Worm (Caenorhabditis elegans) whole organism, L2 larva: Measurements from ENCODE around the gene T03F6.4.

ENCODE experiments used
- C34F6.9 ChIP-seq: fragments of 150-350 bp; optimal IDR thresholded peaks from 2 replicates; lab custom pipeline; 2014; ENCODE audit warnings: missing biosample characterization, missing genetic modification characterization
- F13H6.1 ChIP-seq: sonication (generic microtip); optimal IDR thresholded peaks from 2 replicates; lab custom pipeline; 2016; ENCODE audit warnings: missing genetic modification characterization, missing compliant biosample characterization
- R02D3.7 ChIP-seq: fragments of 150-350 bp; optimal IDR thresholded peaks from 2 replicates; lab custom pipeline; 2014; ENCODE audit warnings: missing biosample characterization, missing genetic modification characterization
- Y55F3AM.14 ChIP-seq: fragments of 200-800 bp; sonication (Bioruptor generic); optimal IDR thresholded peaks from 2 replicates; lab custom pipeline; 2018; ENCODE audit warnings: mild to moderate bottlenecking, missing genetic modification characterization, missing compliant biosample characterization
- ZK546.5 ChIP-seq: sonication (generic microtip); optimal IDR thresholded peaks from 2 replicates; lab custom pipeline; 2017; ENCODE audit warnings: missing biosample characterization, missing genetic modification characterization
- ama-1 ChIP-seq: fragments of 150-350 bp; optimal IDR thresholded peaks from 2 replicates; lab custom pipeline; 2018; ENCODE audit warnings: inconsistent platforms
- blmp-1 ChIP-seq: sonication (generic microtip); optimal IDR thresholded peaks from 2 replicates; lab custom pipeline; 2017; ENCODE audit warnings: missing genetic modification characterization, mild to moderate bottlenecking, missing compliant biosample characterization, antibody characterized with exemption, moderate library complexity; ENCODE audit not compliant: insufficient read depth
- ceh-16 ChIP-seq: fragments of 150-350 bp; optimal IDR thresholded peaks from 2 replicates; lab custom pipeline; 2014; ENCODE audit warnings: missing biosample characterization, missing genetic modification characterization
- ceh-82 ChIP-seq: fragments of 150-350 bp; optimal IDR thresholded peaks from 2 replicates; lab custom pipeline; 2014; ENCODE audit warnings: missing biosample characterization, missing genetic modification characterization
- crh-2 ChIP-seq: sonication (generic microtip); optimal IDR thresholded peaks from 2 replicates; lab custom pipeline; 2017; ENCODE audit warnings: missing biosample characterization, missing genetic modification characterization
- elt-1 ChIP-seq: fragments of 150-350 bp; optimal IDR thresholded peaks from 2 replicates; lab custom pipeline; 2014; ENCODE audit warnings: missing biosample characterization, missing genetic modification characterization
- elt-3 ChIP-seq: sonication (generic microtip); optimal IDR thresholded peaks from 2 replicates; lab custom pipeline; 2017; ENCODE audit warnings: missing biosample characterization, missing genetic modification characterization
- fos-1 ChIP-seq: fragments of 150-350 bp; optimal IDR thresholded peaks from 2 replicates; lab custom pipeline; 2014; ENCODE audit warnings: missing biosample characterization, missing genetic modification characterization
- gmeb-1 ChIP-seq: fragments of 150-350 bp; optimal IDR thresholded peaks from 2 replicates; lab custom pipeline; 2014; ENCODE audit warnings: missing biosample characterization, missing genetic modification characterization
- lin-13 ChIP-seq: fragments of 150-350 bp; optimal IDR thresholded peaks from 2 replicates; lab custom pipeline; 2014; ENCODE audit warnings: missing biosample characterization, missing genetic modification reagents, missing genetic modification characterization
- lin-39 ChIP-seq: fragments of 150-350 bp; optimal IDR thresholded peaks from 2 replicates; lab custom pipeline; 2014; ENCODE audit warnings: missing biosample characterization, missing genetic modification reagents, missing genetic modification characterization
- lsy-2 ChIP-seq, 2 experiments: fragments of 150-350 bp in 1 of 2; sonication (generic microtip) in 1 of 2; optimal IDR thresholded peaks; 2 replicates each; lab custom pipeline; 2014 to 2017; ENCODE audit warnings: missing biosample characterization in 2 of 2, missing genetic modification characterization in 2 of 2
- mab-5 ChIP-seq: fragments of 150-350 bp; optimal IDR thresholded peaks from 2 replicates; lab custom pipeline; 2014; ENCODE audit warnings: missing biosample characterization, missing genetic modification characterization
- mdl-1 ChIP-seq, 2 experiments: fragments of 150-350 bp in 1 of 2; sonication (generic microtip) in 1 of 2; optimal IDR thresholded peaks; 2 replicates each; lab custom pipeline; 2017; ENCODE audit warnings: missing biosample characterization in 2 of 2, missing genetic modification characterization in 2 of 2
- nhr-10 ChIP-seq: sonication (generic microtip); optimal IDR thresholded peaks from 2 replicates; lab custom pipeline; 2017; ENCODE audit warnings: missing biosample characterization, missing genetic modification characterization
- nhr-11 ChIP-seq: fragments of 150-350 bp; optimal IDR thresholded peaks from 2 replicates; lab custom pipeline; 2014; ENCODE audit warnings: missing biosample characterization, missing genetic modification characterization
- nhr-12 ChIP-seq: fragments of 150-350 bp; optimal IDR thresholded peaks from 2 replicates; lab custom pipeline; 2014; ENCODE audit warnings: missing biosample characterization, missing genetic modification characterization
- nhr-129 ChIP-seq: fragments of 150-350 bp; optimal IDR thresholded peaks from 2 replicates; lab custom pipeline; 2014; ENCODE audit warnings: missing biosample characterization, missing genetic modification characterization
- nhr-21 ChIP-seq: fragments of 150-350 bp; optimal IDR thresholded peaks from 2 replicates; lab custom pipeline; 2014; ENCODE audit warnings: missing biosample characterization, missing genetic modification characterization
- nhr-23 ChIP-seq: fragments of 150-350 bp; optimal IDR thresholded peaks from 2 replicates; lab custom pipeline; 2014; ENCODE audit warnings: missing biosample characterization, missing genetic modification reagents, missing genetic modification characterization
- nhr-237 ChIP-seq: fragments of 150-350 bp; optimal IDR thresholded peaks from 2 replicates; lab custom pipeline; 2014; ENCODE audit warnings: missing biosample characterization, missing genetic modification characterization
- nhr-25 ChIP-seq: fragments of 150-350 bp; sonication (generic microtip); optimal IDR thresholded peaks from 3 replicates; lab custom pipeline; 2014; ENCODE audit warnings: missing biosample characterization, missing genetic modification characterization
- nhr-6 ChIP-seq: fragments of 150-350 bp; optimal IDR thresholded peaks from 2 replicates; lab custom pipeline; 2014; ENCODE audit warnings: missing biosample characterization, missing genetic modification characterization
- nhr-77 ChIP-seq: fragments of 150-350 bp; optimal IDR thresholded peaks from 2 replicates; lab custom pipeline; 2014; ENCODE audit warnings: missing biosample characterization, missing genetic modification characterization
- peb-1 ChIP-seq: fragments of 150-350 bp; optimal IDR thresholded peaks from 2 replicates; lab custom pipeline; 2014; ENCODE audit warnings: missing biosample characterization, missing genetic modification characterization
- sem-4 ChIP-seq: fragments of 150-350 bp; optimal IDR thresholded peaks from 2 replicates; lab custom pipeline; 2014; ENCODE audit warnings: missing biosample characterization, missing genetic modification reagents, missing genetic modification characterization
- skn-1 ChIP-seq: sonication (generic microtip); optimal IDR thresholded peaks from 2 replicates; lab custom pipeline; 2017; ENCODE audit warnings: missing biosample characterization, missing genetic modification characterization
- sma-3 ChIP-seq: sonication (generic microtip); optimal IDR thresholded peaks from 2 replicates; lab custom pipeline; 2016; ENCODE audit warnings: missing genetic modification reagents, missing genetic modification characterization, missing compliant biosample characterization
- sma-9 ChIP-seq, 2 experiments: fragments of 150-350 bp in 1 of 2; sonication (generic microtip) in 1 of 2; optimal IDR thresholded peaks; 2 replicates each; lab custom pipeline; 2014 to 2016; ENCODE audit warnings: missing genetic modification characterization in 2 of 2, mild to moderate bottlenecking in 1 of 2, missing biosample characterization in 1 of 2, missing compliant biosample characterization in 1 of 2, missing genetic modification reagents in 1 of 2, moderate library complexity in 1 of 2
- snpc-4 ChIP-seq: fragments of 150-350 bp; optimal IDR thresholded peaks from 2 replicates; lab custom pipeline; 2014; ENCODE audit warnings: missing biosample characterization, missing genetic modification characterization
- unc-39 ChIP-seq: fragments of 150-350 bp; optimal IDR thresholded peaks from 2 replicates; lab custom pipeline; 2014; ENCODE audit warnings: missing biosample characterization, missing genetic modification characterization
- unc-55 ChIP-seq: fragments of 150-350 bp; sonication (generic microtip); optimal IDR thresholded peaks from 3 replicates; lab custom pipeline; 2014; ENCODE audit warnings: missing biosample characterization, missing genetic modification reagents, missing genetic modification characterization
- unc-62 ChIP-seq: fragments of 150-350 bp; optimal IDR thresholded peaks from 2 replicates; lab custom pipeline; 2014; ENCODE audit warnings: missing biosample characterization, missing genetic modification reagents, missing genetic modification characterization
- zag-1 ChIP-seq: fragments of 150-350 bp; optimal IDR thresholded peaks from 2 replicates; lab custom pipeline; 2014; ENCODE audit warnings: missing biosample characterization, missing genetic modification characterization
- ztf-1 ChIP-seq: fragments of 200-800 bp; sonication (Bioruptor generic); conservative IDR thresholded peaks from 2 replicates; pipeline ENCODE4 v1.3.6; 2022; ENCODE audit warnings: missing genetic modification characterization, missing compliant biosample characterization
- ztf-4 ChIP-seq: fragments of 150-350 bp; optimal IDR thresholded peaks from 2 replicates; lab custom pipeline; 2014; ENCODE audit warnings: missing biosample characterization, missing genetic modification characterization

T03F6.4 gene

DNA sequence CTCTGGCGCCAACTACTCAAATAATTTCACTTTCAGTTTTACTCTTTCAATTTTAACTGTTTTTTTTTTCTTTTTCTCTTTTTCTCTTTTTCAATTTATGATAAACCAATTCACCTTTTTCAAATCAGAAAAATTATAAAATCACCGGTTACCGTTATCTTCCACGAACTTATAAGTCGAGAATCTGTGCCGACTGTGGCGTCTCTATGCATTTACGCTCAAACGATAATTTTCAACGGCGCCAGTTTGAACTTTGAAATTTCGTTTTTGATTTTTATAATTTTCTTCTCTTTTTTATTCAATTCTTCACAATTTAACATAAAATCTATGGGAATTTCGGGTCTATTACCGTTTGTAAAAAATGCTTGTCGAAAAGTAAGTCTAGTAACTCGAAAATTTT, 37.5 kb downstream of the T03F6.4 start, which contains the start of gene exo-1:
exo-1 (plus strand) TSS at position 101 of the 400 bp plus-strand sequence.
- TF ChIP-seq nhr-21 (no peak), peb-1 (tag; lab: Kevin White, UChicago) (no peak), zag-1 (tag; lab: Kevin White, UChicago) (peak; percentile 1), blmp-1 (peak; percentile 21), nhr-6 (no peak), lin-13 (GFP tag; lab: Kevin White, UChicago) (peak; percentile 75), mdl-1 (tag; optimal IDR thresholded peaks at IDR 0.05; lab: Kevin White, UChicago) (no peak), lsy-2 (tag; optimal IDR thresholded peaks at IDR 0.05; lab: Kevin White, UChicago) (peak in 1 of 2 experiments; percentile 77), C34F6.9 (tag; lab: Kevin White, UChicago) (peak; percentile 41), sma-9 (GFP tag; optimal IDR thresholded peaks at IDR 0.05; lab: Kevin White, UChicago) (peak; percentile 26), sma-9 (tag; optimal IDR thresholded peaks at IDR 0.05; lab: Kevin White, UChicago) (no peak), sem-4 (tag; lab: Kevin White, UChicago) (no peak), nhr-23 (tag; lab: Kevin White, UChicago) (no peak), unc-55 (peak; percentile 87), nhr-129 (tag; lab: Kevin White, UChicago) (peak; percentile 70), ama-1 (no peak), F13H6.1 (tag; lab: Kevin White, UChicago) (no peak), ztf-4 (tag; lab: Kevin White, UChicago) (no peak), lin-39 (no peak), elt-1 (tag; lab: Kevin White, UChicago) (no peak), crh-2 (peak; percentile 66), fos-1 (tag; lab: Kevin White, UChicago) (peak; percentile 63), Y55F3AM.14 (no peak), skn-1 (tag; lab: Kevin White, UChicago) (no peak), ZK546.5 (no peak), nhr-12 (no peak), sma-3 (peak; percentile 70), nhr-237 (no peak), snpc-4 (tag; lab: Kevin White, UChicago) (peak; percentile 53), unc-62 (GFP tag; lab: Kevin White, UChicago) (no peak), nhr-25 (tag; lab: Kevin White, UChicago) (peak; percentile 63), ceh-16 (tag; lab: Kevin White, UChicago) (no peak), gmeb-1 (tag; lab: Kevin White, UChicago) (peak; percentile 91), unc-39 (no peak), R02D3.7 (tag; lab: Kevin White, UChicago) (no peak), ztf-1 (GFP tag; lab: Robert Waterston, UW) (no peak)

DNA sequence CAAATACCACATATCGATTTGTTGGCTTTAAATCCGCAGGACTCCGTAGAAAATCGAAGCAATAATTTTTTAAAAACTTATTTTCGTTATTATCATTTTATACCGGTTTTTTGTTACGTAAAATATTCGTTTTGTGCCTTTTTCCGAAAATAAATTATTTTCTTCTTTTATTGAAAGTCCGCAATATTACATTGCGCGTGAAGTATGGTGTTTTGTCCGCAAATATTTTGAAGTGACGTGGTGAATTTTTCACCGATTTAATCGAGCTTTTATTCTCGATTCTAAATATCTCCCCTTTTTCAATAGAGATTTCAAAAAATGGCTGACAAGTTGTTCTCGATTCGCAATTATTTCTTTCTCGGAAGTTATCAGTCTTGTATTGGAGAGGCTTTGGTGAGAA, 40.1 kb downstream of the T03F6.4 start, which contains the start of gene cope-1:
cope-1 (plus strand) TSS at position 229 of the 400 bp plus-strand sequence.
- TF ChIP-seq ceh-82 (no peak), ztf-1 (GFP tag; lab: Robert Waterston, UW) (no peak), crh-2 (peak; percentile 75), C34F6.9 (tag; lab: Kevin White, UChicago) (peak; percentile 51), unc-55 (peak; percentile 25), zag-1 (tag; lab: Kevin White, UChicago) (no peak), gmeb-1 (tag; lab: Kevin White, UChicago) (peak; percentile 56), sma-3 (no peak), ZK546.5 (no peak), Y55F3AM.14 (no peak), elt-1 (tag; lab: Kevin White, UChicago) (no peak), fos-1 (tag; lab: Kevin White, UChicago) (no peak), nhr-10 (tag; lab: Kevin White, UChicago) (no peak), mab-5 (tag; lab: Kevin White, UChicago) (no peak), nhr-77 (tag; lab: Kevin White, UChicago) (no peak), nhr-21 (no peak), lin-13 (GFP tag; lab: Kevin White, UChicago) (no peak), blmp-1 (no peak), lsy-2 (tag; optimal IDR thresholded peaks at IDR 0.05; lab: Kevin White, UChicago) (peak in 1 of 2 experiments; percentile 62), unc-62 (GFP tag; lab: Kevin White, UChicago) (no peak), elt-3 (no peak), nhr-129 (tag; lab: Kevin White, UChicago) (no peak), ama-1 (no peak), ceh-16 (tag; lab: Kevin White, UChicago) (no peak), sma-9 (GFP tag; optimal IDR thresholded peaks at IDR 0.05; lab: Kevin White, UChicago) (no peak), sma-9 (tag; optimal IDR thresholded peaks at IDR 0.05; lab: Kevin White, UChicago) (no peak), unc-39 (no peak), nhr-11 (no peak), nhr-6 (no peak), F13H6.1 (tag; lab: Kevin White, UChicago) (no peak), nhr-12 (no peak), nhr-237 (no peak)
